Worm (Caenorhabditis elegans): ENCODE measurements around the gene T13A10.1.

T13A10.1 gene

DNA sequence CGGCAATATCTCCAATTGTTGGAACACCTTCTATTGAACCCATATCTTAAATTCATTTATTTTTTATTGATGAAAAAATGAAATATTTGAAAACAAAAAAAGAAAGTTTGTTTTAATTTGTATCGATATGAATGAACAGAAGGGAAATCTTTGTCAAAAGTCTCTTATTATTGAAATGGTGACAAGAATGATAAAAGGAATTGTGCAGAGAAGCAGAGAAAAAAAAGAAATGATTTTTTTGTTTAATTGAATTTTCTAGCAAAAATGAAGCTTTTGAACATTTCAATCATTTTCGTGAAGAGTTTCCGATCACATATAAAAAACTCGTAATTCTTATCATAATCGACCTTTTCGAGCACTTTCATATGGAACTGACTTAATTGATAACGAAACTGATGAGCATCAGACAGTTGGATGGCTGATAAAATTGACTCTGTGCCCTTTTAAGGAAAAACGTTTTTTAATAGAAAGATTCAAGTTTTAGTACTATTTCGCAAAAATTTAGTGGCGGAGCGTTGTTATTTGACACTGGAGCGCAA, at the start of gene T13A10.1, which contains the start of gene aat-4:
TSS of gene T13A10.1 (plus strand) at position 411 of the 539 bp plus-strand sequence.
TSS of gene aat-4 (minus strand) at position 51 of the 539 bp plus-strand sequence.
- TF ChIP-seq dmd-4 (tag; optimal IDR thresholded peaks at IDR 0.05): no peak
- TF ChIP-seq gmeb-1 (tag; optimal IDR thresholded peaks at IDR 0.05): peak; percentile 24
- no peak for TF ChIP-seq nhr-25 (tag; optimal IDR thresholded peaks at IDR 0.05)
- peak; percentile 94 for TF ChIP-seq fos-1 (tag; optimal IDR thresholded peaks at IDR 0.05)

DNA sequence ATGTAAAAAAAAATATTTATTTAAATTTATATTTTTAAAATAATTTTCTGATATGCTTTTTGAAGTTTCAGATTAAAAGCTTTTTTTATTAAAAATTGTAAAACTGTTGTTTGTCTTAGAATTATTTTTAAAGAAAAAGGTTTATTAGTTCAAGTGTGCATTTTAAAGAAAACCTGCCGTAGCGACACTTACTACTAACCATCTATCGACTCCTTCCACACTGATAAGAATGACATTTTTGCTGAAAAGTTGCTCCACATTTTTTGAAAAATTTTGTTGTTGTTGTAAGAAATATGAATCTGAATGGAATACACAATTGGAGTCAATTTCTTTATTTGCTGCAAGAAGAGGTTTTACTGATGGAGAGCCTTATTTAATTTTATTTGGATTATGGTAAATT, 47.9 kb upstream of the T13A10.1 start, which contains the start of gene C49A9.1:
TSS of gene C49A9.1 (plus strand) at position 217 of the 400 bp plus-strand sequence.
- TF ChIP-seq nhr-23 (tag; optimal IDR thresholded peaks at IDR 0.05) (no peak), sma-9 (GFP tag; optimal IDR thresholded peaks at IDR 0.05) (no peak), sma-9 (tag; optimal IDR thresholded peaks at IDR 0.05) (no peak), fos-1 (tag; optimal IDR thresholded peaks at IDR 0.05) (peak; percentile 72)

DNA sequence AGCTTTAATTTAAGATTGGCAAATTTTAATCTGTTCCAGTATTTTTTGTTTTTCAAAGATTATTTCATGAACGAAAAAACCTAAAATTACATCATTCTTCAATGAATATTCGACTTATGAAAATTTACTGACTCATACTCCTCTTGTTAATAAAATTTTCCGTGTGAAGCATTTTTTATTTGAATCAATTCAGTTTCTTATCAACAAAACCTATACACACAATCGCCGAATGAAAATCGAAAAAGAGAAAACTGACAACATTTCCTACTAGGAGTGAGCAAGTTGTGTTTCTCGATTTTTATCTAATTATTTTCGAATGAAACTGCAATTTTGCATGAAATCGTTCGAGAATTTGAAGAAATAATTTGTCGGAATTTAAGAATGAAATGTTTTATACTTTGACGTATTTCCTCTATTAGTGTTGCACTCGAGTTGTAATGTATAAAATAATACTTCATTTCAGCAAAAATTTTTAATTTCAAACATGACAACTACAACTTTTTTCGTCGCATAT, 45.3 kb upstream of the T13A10.1 start, which contains the start of gene F58F9.4:
TSS of gene F58F9.4 (plus strand) at position 464 of the 514 bp plus-strand sequence.
- TF ChIP-seq nhr-237 (tag; optimal IDR thresholded peaks at IDR 0.05): no peak
- TF ChIP-seq ztf-11 (tag; optimal IDR thresholded peaks at IDR 0.05): no peak
- TF ChIP-seq fos-1 (tag; optimal IDR thresholded peaks at IDR 0.05): peak; percentile 93

DNA sequence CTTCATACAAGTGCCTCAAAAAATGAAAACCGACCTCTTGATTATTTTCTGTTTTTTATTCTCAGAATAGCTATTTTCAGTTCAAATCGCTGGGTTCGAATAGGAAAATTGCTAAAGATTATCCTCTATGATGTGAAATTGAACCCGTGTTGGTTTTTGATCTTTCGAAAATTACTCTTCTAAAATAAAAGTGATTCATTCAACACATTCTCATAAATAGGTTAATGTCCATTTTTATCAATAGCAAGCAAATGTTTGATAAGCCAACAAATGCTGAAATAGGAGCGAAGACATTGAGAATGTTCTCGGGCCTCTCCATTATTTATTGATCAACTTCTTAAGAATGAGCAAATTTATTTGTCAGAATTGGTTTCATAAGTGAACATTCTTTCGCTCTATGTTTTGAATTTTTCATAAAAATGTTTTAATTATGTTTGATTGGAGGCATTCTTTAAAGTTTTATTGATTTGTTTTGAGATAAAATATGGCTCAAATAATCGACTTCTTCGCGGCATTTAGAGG, 43.1 kb upstream of the T13A10.1 start, which contains the start of gene F58F9.3:
TSS of gene F58F9.3 (plus strand) at position 472 of the 522 bp plus-strand sequence.
- no peak for TF ChIP-seq nhr-77 (tag; optimal IDR thresholded peaks at IDR 0.05)
- peak; percentile 89 for TF ChIP-seq fos-1 (tag; optimal IDR thresholded peaks at IDR 0.05)
- TF ChIP-seq nhr-6 (tag; optimal IDR thresholded peaks at IDR 0.05): no peak
- TF ChIP-seq nhr-10 (tag; optimal IDR thresholded peaks at IDR 0.05): no peak
- TF ChIP-seq snpc-4 (tag; optimal IDR thresholded peaks at IDR 0.05): no peak
- TF ChIP-seq crh-2 (tag; optimal IDR thresholded peaks at IDR 0.05): peak; percentile 3

DNA sequence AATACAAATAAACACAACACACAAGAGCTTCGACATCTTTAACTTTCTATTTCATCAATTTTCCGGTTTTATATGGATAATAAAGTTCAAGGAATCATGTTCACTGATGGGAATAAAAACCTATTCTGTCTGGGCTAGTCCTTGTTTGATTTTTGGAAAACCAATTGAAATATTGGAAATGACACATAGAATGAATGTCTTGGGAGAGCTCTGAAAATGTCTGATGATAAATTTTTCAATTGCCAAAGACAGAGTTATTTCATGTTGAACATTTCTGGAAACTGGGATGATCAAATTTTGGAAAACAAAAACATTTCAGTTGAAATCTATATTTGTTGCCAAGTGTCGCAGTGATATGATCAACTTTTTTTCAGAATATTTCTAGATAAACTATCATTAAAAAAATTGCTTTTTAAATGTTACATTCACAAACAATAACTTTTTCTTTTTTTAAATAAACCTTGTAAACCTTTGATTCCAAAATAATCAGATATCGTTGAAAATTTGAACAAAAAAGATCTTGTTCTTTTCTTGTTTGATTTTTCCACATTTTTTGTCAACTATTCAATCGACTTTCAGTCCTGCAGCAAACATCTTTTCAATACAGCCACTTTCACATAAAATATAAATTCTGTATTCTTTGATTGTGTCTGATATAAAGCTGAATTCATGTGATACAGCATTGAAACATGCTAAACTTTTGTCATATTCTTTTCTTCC, 38.2 kb upstream of the T13A10.1 start, which contains the start of the genes F58F9.6 and F58F9.8:
TSS of gene F58F9.6 (minus strand) at position 101 of the 720 bp plus-strand sequence.
TSS of gene F58F9.8 (plus strand) at position 670 of the 720 bp plus-strand sequence.
- TF ChIP-seq sma-3 (GFP tag; optimal IDR thresholded peaks at IDR 0.05) (no peak), dmd-4 (tag; optimal IDR thresholded peaks at IDR 0.05) (no peak), gmeb-1 (tag; optimal IDR thresholded peaks at IDR 0.05) (no peak), nhr-237 (tag; optimal IDR thresholded peaks at IDR 0.05) (no peak), crh-2 (tag; optimal IDR thresholded peaks at IDR 0.05) (no peak), lin-13 (GFP tag; optimal IDR thresholded peaks at IDR 0.05) (no peak), nhr-6 (tag; optimal IDR thresholded peaks at IDR 0.05) (no peak), zag-1 (tag; optimal IDR thresholded peaks at IDR 0.05) (no peak), alr-1 (tag; optimal IDR thresholded peaks at IDR 0.05) (no peak), egl-27 (tag; optimal IDR thresholded peaks at IDR 0.05) (no peak), lsy-2 (tag; optimal IDR thresholded peaks at IDR 0.05) (no peak), mbf-1 (tag; optimal IDR thresholded peaks at IDR 0.05) (no peak), ztf-11 (tag; optimal IDR thresholded peaks at IDR 0.05) (no peak), ceh-16 (tag; optimal IDR thresholded peaks at IDR 0.05) (no peak), unc-39 (tag; optimal IDR thresholded peaks at IDR 0.05) (no peak), ztf-4 (tag; optimal IDR thresholded peaks at IDR 0.05) (no peak), sem-4 (tag; optimal IDR thresholded peaks at IDR 0.05) (no peak), Y55F3AM.14 (GFP tag; optimal IDR thresholded peaks at IDR 0.05) (no peak)

DNA sequence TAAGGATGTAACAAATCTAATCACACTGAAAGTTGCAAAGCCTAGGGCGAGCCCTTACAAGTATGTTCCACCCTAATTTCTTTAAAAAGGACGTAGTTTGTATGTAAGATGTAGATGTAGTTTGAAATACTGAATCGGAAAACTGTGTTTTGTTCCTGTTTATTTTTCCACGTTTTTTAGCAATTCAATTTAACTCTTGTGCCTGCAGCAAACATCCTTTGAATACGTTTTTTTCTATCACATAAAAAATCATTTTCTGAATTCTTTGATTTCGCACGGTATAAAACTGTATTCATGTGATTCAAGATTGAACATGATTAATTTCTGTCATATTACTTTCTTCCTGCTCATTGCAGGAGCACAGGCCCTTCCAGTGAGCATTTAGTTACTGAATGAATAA, 35.9 kb upstream of the T13A10.1 start, which contains the start of gene F58F9.9:
TSS of gene F58F9.9 (plus strand) at position 301 of the 400 bp plus-strand sequence.
- TF ChIP-seq unc-39 (tag; optimal IDR thresholded peaks at IDR 0.05) (no peak), R02D3.7 (tag; optimal IDR thresholded peaks at IDR 0.05) (no peak), nhr-6 (tag; optimal IDR thresholded peaks at IDR 0.05) (no peak), gmeb-1 (tag; optimal IDR thresholded peaks at IDR 0.05) (no peak), sma-3 (GFP tag; optimal IDR thresholded peaks at IDR 0.05) (no peak), unc-62 (GFP tag; optimal IDR thresholded peaks at IDR 0.05) (no peak), peb-1 (tag; optimal IDR thresholded peaks at IDR 0.05) (no peak), fos-1 (tag; optimal IDR thresholded peaks at IDR 0.05) (no peak), C34F6.9 (tag; optimal IDR thresholded peaks at IDR 0.05) (no peak)

Data from whole organism, L2 larva.